Worm (Caenorhabditis elegans): ENCODE measurements around the gene T25D10.1.

- TF ChIP-seq flt-1 (GFP tag; IDR thresholded peaks at IDR 0.05): no peak
- TF ChIP-seq T22C8.4 (GFP tag; IDR thresholded peaks at IDR 0.05): no peak
- TF ChIP-seq ztf-23 (GFP tag; IDR thresholded peaks at IDR 0.05): no peak
- no peak for TF ChIP-seq cog-1 (tag; optimal IDR thresholded peaks at IDR 0.05)
- TF ChIP-seq ref-1 (GFP tag; conservative IDR thresholded peaks at IDR 0.05): no peak
- no peak for TF ChIP-seq ztf-29 (GFP tag; IDR thresholded peaks at IDR 0.05)
- TF ChIP-seq med-1 (GFP tag; optimal IDR thresholded peaks at IDR 0.05; ENCODE audit: insufficient read depth): no peak
- TF ChIP-seq klf-2 (GFP tag; conservative IDR thresholded peaks at IDR 0.05): no peak
Observed at ce11 chrII:6376693-6377092, 26.5 kb upstream of the T25D10.1 start.
